Fruit fly (Drosophila melanogaster) whole organism, embryonic: ENCODE data around the gene CG14356.

Experiments used
- Bteb2 ChIP-seq: fragments of 200-800 bp; sonication (Bioruptor generic); optimal IDR thresholded peaks from 2 replicates; lab custom pipeline; 2016; ENCODE audit warnings: missing biosample characterization, missing genetic modification characterization
- C15 ChIP-seq: fragments of 200-800 bp; sonication (Bioruptor generic); IDR thresholded peaks from 3 replicates; pipeline ENCODE4 v1.3.6; 2022; ENCODE audit warnings: missing biosample characterization, missing genetic modification characterization
- CG10431 ChIP-seq: fragments of 200-800 bp; sonication (Bioruptor generic); optimal IDR thresholded peaks from 3 replicates; lab custom pipeline; 2018; ENCODE audit warnings: missing biosample characterization, mild to moderate bottlenecking, missing genetic modification characterization
- CG10654 ChIP-seq: fragments of 200-800 bp; sonication (Bioruptor generic); optimal IDR thresholded peaks from 2 replicates; lab custom pipeline; 2016; ENCODE audit warnings: missing biosample characterization, missing genetic modification characterization
- CG12104 ChIP-seq: fragments of 200-800 bp; sonication (Bioruptor generic); optimal IDR thresholded peaks from 3 replicates; lab custom pipeline; 2016; ENCODE audit warnings: missing biosample characterization, missing genetic modification characterization
- CG13287 ChIP-seq: fragments of 200-800 bp; sonication (Bioruptor generic); IDR thresholded peaks from 2 replicates; pipeline ENCODE4 v1.3.6; 2022; ENCODE audit warnings: missing biosample characterization, missing genetic modification characterization; ENCODE audit not compliant: partially characterized antibody
- CG14965 ChIP-seq: fragments of 200-800 bp; sonication (Bioruptor generic); optimal IDR thresholded peaks from 2 replicates; lab custom pipeline; 2016; ENCODE audit warnings: missing biosample characterization, missing genetic modification characterization, borderline replicate concordance
- CG15011 ChIP-seq: fragments of 200-800 bp; sonication (Bioruptor generic); optimal IDR thresholded peaks from 3 replicates; lab custom pipeline; 2018; ENCODE audit warnings: missing biosample characterization, mild to moderate bottlenecking, missing genetic modification characterization
- CG15073 ChIP-seq: fragments of 200-800 bp; sonication (Bioruptor generic); optimal IDR thresholded peaks from 2 replicates; lab custom pipeline; 2016; ENCODE audit warnings: missing biosample characterization, missing genetic modification characterization
- CG15479 ChIP-seq: fragments of 200-800 bp; sonication (Bioruptor generic); optimal IDR thresholded peaks from 3 replicates; lab custom pipeline; 2019; ENCODE audit warnings: missing biosample characterization, mild to moderate bottlenecking, missing genetic modification characterization, moderate library complexity
- CG15514 ChIP-seq: fragments of 200-800 bp; sonication (Bioruptor generic); optimal IDR thresholded peaks from 3 replicates; lab custom pipeline; 2017; ENCODE audit warnings: missing biosample characterization, missing genetic modification characterization, mild to moderate bottlenecking, moderate library complexity, missing genetic modification reagents
- CG17829 ChIP-seq: fragments of 200-800 bp; optimal IDR thresholded peaks from 2 replicates; lab custom pipeline; 2019; ENCODE audit warnings: missing biosample characterization, mild to moderate bottlenecking, missing genetic modification characterization, moderate library complexity
- CG2116 ChIP-seq: fragments of 200-800 bp; sonication (Bioruptor generic); optimal IDR thresholded peaks from 3 replicates; lab custom pipeline; 2018; ENCODE audit warnings: missing biosample characterization, mild to moderate bottlenecking, missing genetic modification characterization
- CG2889 ChIP-seq: fragments of 200-800 bp; sonication (Bioruptor generic); IDR thresholded peaks from 3 replicates; pipeline ENCODE4 v1.3.6; 2022; ENCODE audit warnings: missing biosample characterization, missing genetic modification characterization
- CG30020 ChIP-seq: fragments of 200-800 bp; optimal IDR thresholded peaks from 2 replicates; lab custom pipeline; 2019; ENCODE audit warnings: missing biosample characterization, mild to moderate bottlenecking, missing genetic modification characterization, moderate library complexity
- CG33557 ChIP-seq: fragments of 200-800 bp; sonication (Bioruptor generic); optimal IDR thresholded peaks from 2 replicates; lab custom pipeline; 2019; ENCODE audit warnings: missing biosample characterization, mild to moderate bottlenecking, missing genetic modification characterization, moderate library complexity
- CG34224 ChIP-seq: fragments of 200-800 bp; sonication (Bioruptor generic); IDR thresholded peaks from 3 replicates; pipeline ENCODE4 v1.3.6; 2022; ENCODE audit warnings: missing biosample characterization, missing genetic modification characterization; ENCODE audit not compliant: partially characterized antibody
- CG4360 ChIP-seq: fragments of 200-800 bp; sonication (Bioruptor generic); IDR thresholded peaks from 2 replicates; pipeline ENCODE4 v1.3.6; 2022; ENCODE audit warnings: missing biosample characterization, missing genetic modification characterization
- CG6254 ChIP-seq: fragments of 200-800 bp; sonication (Bioruptor generic); optimal IDR thresholded peaks from 3 replicates; lab custom pipeline; 2017; ENCODE audit warnings: mild to moderate bottlenecking, missing biosample characterization, missing genetic modification reagents, missing genetic modification characterization
- CG6791 ChIP-seq: fragments of 200-800 bp; sonication (Bioruptor generic); IDR thresholded peaks from 3 replicates; pipeline ENCODE4 v1.3.6; 2022; ENCODE audit warnings: missing biosample characterization, missing genetic modification characterization; ENCODE audit not compliant: partially characterized antibody
- CG6813 ChIP-seq: fragments of 200-800 bp; sonication (Bioruptor generic); optimal IDR thresholded peaks from 2 replicates; lab custom pipeline; 2017; ENCODE audit warnings: missing biosample characterization, missing genetic modification characterization, mild to moderate bottlenecking, moderate library complexity, missing genetic modification reagents
- CG6854 ChIP-seq: fragments of 200-800 bp; sonication (Bioruptor generic); optimal IDR thresholded peaks from 3 replicates; lab custom pipeline; 2017; ENCODE audit warnings: missing biosample characterization, mild to moderate bottlenecking, missing genetic modification characterization
- CG7928 ChIP-seq: fragments of 200-800 bp; sonication (Bioruptor generic); optimal IDR thresholded peaks from 2 replicates; lab custom pipeline; 2017; ENCODE audit warnings: missing biosample characterization, mild to moderate bottlenecking, missing genetic modification characterization
- D ChIP-seq, 2 experiments: fragments of 200-800 bp in 1 of 2; fragments of >200 bp in 1 of 2; sonication (Bioruptor generic) in 1 of 2; optimal IDR thresholded peaks; 2 replicates in 1 of 2; 3 replicates in 1 of 2; lab custom pipeline; 2017; ENCODE audit warnings: mild to moderate bottlenecking in 1 of 2, missing biosample characterization in 1 of 2, missing genetic modification characterization in 1 of 2, missing genetic modification reagents in 1 of 2
- Dad ChIP-seq: fragments of 200-800 bp; sonication (Bioruptor generic); optimal IDR thresholded peaks from 3 replicates; lab custom pipeline; 2016; ENCODE audit warnings: missing biosample characterization, missing genetic modification characterization
- Eip74EF ChIP-seq, 2 experiments: fragments of 200-800 bp in 1 of 2; fragments of >200 bp in 1 of 2; sonication (Bioruptor generic) in 1 of 2; optimal IDR thresholded peaks; 2 replicates each; lab custom pipeline; 2017 to 2019; ENCODE audit warnings: missing biosample characterization in 2 of 2, missing genetic modification characterization in 2 of 2, mild to moderate bottlenecking in 1 of 2, moderate library complexity in 1 of 2
- Elba2 ChIP-seq: fragments of 200-800 bp; sonication (Bioruptor generic); optimal IDR thresholded peaks from 3 replicates; lab custom pipeline; 2016; ENCODE audit warnings: missing biosample characterization, missing genetic modification characterization
- Ets97D ChIP-seq: fragments of 200-800 bp; sonication (Bioruptor generic); optimal IDR thresholded peaks from 3 replicates; lab custom pipeline; 2016; ENCODE audit warnings: missing biosample characterization, missing genetic modification characterization
- Hand ChIP-seq: fragments of 200-800 bp; sonication (Bioruptor generic); optimal IDR thresholded peaks from 2 replicates; lab custom pipeline; 2017; ENCODE audit warnings: mild to moderate bottlenecking, missing biosample characterization, missing genetic modification reagents, missing genetic modification characterization
- Lhr ChIP-seq: fragments of 200-800 bp; sonication (Bioruptor generic); optimal IDR thresholded peaks from 3 replicates; lab custom pipeline; 2017; ENCODE audit warnings: mild to moderate bottlenecking, missing biosample characterization, missing genetic modification reagents, missing genetic modification characterization
- MBD-R2 ChIP-seq: fragments of 200-800 bp; sonication (Bioruptor generic); IDR thresholded peaks from 2 replicates; pipeline ENCODE4 v1.3.6; 2022; ENCODE audit warnings: missing biosample characterization, missing genetic modification characterization
- Med ChIP-seq: fragments of 200-800 bp; sonication (Bioruptor generic); peaks from one replicate; lab custom pipeline; 2016; ENCODE audit warnings: missing biosample characterization, missing genetic modification characterization, mild to moderate bottlenecking, inconsistent platforms, moderate library complexity
- NC2α ChIP-seq: fragments of 200-800 bp; sonication (Bioruptor generic); optimal IDR thresholded peaks from 2 replicates; lab custom pipeline; 2016; ENCODE audit warnings: missing biosample characterization, missing genetic modification characterization
- Side ChIP-seq: fragments of 200-800 bp; sonication (Bioruptor generic); optimal IDR thresholded peaks from 2 replicates; lab custom pipeline; 2016; ENCODE audit warnings: missing biosample characterization, missing genetic modification characterization
- Sry-β ChIP-seq: fragments of 200-800 bp; sonication (Bioruptor generic); optimal IDR thresholded peaks from 2 replicates; lab custom pipeline; 2018; ENCODE audit warnings: missing biosample characterization, mild to moderate bottlenecking, missing genetic modification characterization, moderate library complexity
- ase ChIP-seq: fragments of 200-800 bp; sonication (Bioruptor generic); IDR thresholded peaks from 3 replicates; pipeline ENCODE4 v1.3.6; 2022; ENCODE audit warnings: missing biosample characterization, missing genetic modification characterization
- crc ChIP-seq: fragments of 200-800 bp; sonication (Bioruptor generic); optimal IDR thresholded peaks from 2 replicates; lab custom pipeline; 2016; ENCODE audit warnings: missing biosample characterization, missing genetic modification characterization
- danr ChIP-seq: fragments of 200-800 bp; sonication (Bioruptor generic); IDR thresholded peaks from 2 replicates; pipeline ENCODE4 v1.3.6; 2022; ENCODE audit warnings: missing biosample characterization, missing genetic modification characterization
- dmrt99B ChIP-seq: fragments of 200-800 bp; sonication (Bioruptor generic); optimal IDR thresholded peaks from 2 replicates; lab custom pipeline; 2018; ENCODE audit warnings: missing biosample characterization, mild to moderate bottlenecking, missing genetic modification characterization, moderate library complexity
- dpn ChIP-seq, 2 experiments: fragments of 200-800 bp; sonication (Bioruptor generic); optimal IDR thresholded peaks; 3 replicates each; lab custom pipeline; 2016; ENCODE audit warnings: missing biosample characterization in 2 of 2, missing genetic modification characterization in 2 of 2
- h ChIP-seq: fragments of >200 bp; optimal IDR thresholded peaks from 2 replicates; lab custom pipeline; 2017
- her ChIP-seq: fragments of 200-800 bp; sonication (Bioruptor generic); optimal IDR thresholded peaks from 2 replicates; lab custom pipeline; 2016; ENCODE audit warnings: missing biosample characterization, missing genetic modification characterization
- insv ChIP-seq, 2 experiments: fragments of 200-800 bp; sonication (Bioruptor generic); optimal IDR thresholded peaks; 3 replicates each; lab custom pipeline; 2016 to 2018; ENCODE audit warnings: missing biosample characterization in 2 of 2, missing genetic modification characterization in 2 of 2
- oc ChIP-seq: fragments of 200-800 bp; sonication (Bioruptor generic); optimal IDR thresholded peaks from 2 replicates; lab custom pipeline; 2018; ENCODE audit warnings: missing biosample characterization, mild to moderate bottlenecking, missing genetic modification characterization, moderate library complexity
- row ChIP-seq: fragments of 200-800 bp; sonication (Bioruptor generic); IDR thresholded peaks from 3 replicates; pipeline ENCODE4 v1.3.6; 2022; ENCODE audit warnings: missing biosample characterization, missing genetic modification characterization
- sens ChIP-seq: fragments of 200-800 bp; sonication (Bioruptor generic); peaks from one replicate; lab custom pipeline; 2016; ENCODE audit warnings: missing biosample characterization, missing genetic modification characterization
- toy ChIP-seq: fragments of 200-800 bp; sonication (Bioruptor generic); IDR thresholded peaks from 2 replicates; pipeline ENCODE4 v1.3.6; 2022; ENCODE audit warnings: missing biosample characterization, missing genetic modification characterization
- wor ChIP-seq: fragments of 200-800 bp; sonication (Bioruptor generic); IDR thresholded peaks from 2 replicates; pipeline ENCODE4 v1.3.6; 2022; ENCODE audit warnings: missing biosample characterization, missing genetic modification characterization
- z ChIP-seq: fragments of 200-800 bp; sonication (Bioruptor generic); IDR thresholded peaks from 3 replicates; pipeline ENCODE4 v1.3.6; 2022; ENCODE audit warnings: missing biosample characterization, missing genetic modification characterization

The CG14356 gene

DNA sequence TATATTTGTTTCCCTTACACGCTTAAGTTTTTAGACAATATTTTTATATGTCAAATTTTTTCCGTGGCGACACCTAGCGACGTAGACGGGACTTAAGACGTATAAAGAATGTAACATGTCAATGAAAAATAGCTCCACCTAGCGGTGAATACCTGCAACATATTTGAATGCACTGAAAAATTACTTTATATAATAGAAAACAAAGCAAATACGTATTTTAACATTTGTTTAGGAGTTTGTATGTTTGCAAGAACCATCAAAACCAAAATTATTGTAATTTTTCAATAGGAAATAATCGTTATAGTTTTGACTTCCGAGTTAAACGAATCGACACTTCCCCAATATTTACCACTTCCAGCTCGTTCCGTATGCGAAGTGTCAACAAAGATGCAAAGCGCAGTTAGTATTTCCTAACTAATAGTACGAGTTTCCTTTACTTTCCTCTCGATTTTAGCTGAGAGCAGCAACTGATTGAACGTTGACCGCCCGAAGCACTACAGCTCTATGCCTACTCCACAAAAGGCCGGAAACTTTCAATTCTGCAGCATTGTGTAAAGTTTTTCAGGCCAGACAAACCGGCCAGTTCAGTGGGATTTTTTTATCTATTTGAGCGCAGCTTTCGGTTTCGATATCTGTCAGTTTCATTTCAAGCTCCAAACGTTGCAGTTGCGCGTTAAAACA is 42.8 kb downstream of the CG14356 start, which contains the start of gene Npc2b (continued):
- no peak for TF ChIP-seq CG10654 (GFP tag; lab: Kevin White, UChicago)
- peak; percentile 17; the same call in 1 of the 3 replicates for TF ChIP-seq ase (GFP tag; lab: Robert Waterston, UW)
- TF ChIP-seq Dad (GFP tag; lab: Kevin White, UChicago) = peak; percentile 20
- peak; percentile 39; the same call in 1 of the 2 replicates for TF ChIP-seq CG13287 (GFP tag; lab: Robert Waterston, UW)
- no peak for TF ChIP-seq Elba2 (GFP tag; lab: Kevin White, UChicago)
- TF ChIP-seq dmrt99B (tag; lab: Kevin White, UChicago) = peak; percentile 58
- peak; percentile 19 for TF ChIP-seq CG12104 (GFP tag; lab: Kevin White, UChicago)
- no peak for TF ChIP-seq oc (tag; lab: Kevin White, UChicago)
- TF ChIP-seq insv (GFP tag; optimal IDR thresholded peaks at IDR 0.05; lab: Kevin White, UChicago) = peak in 1 of 2 experiments; percentile 46
- TF ChIP-seq crc (GFP tag; lab: Kevin White, UChicago) = no peak
- no peak for TF ChIP-seq CG10431
- TF ChIP-seq Side (GFP tag; lab: Kevin White, UChicago) = peak; percentile 33
- TF ChIP-seq CG2116 = peak; percentile 20
- TF ChIP-seq dpn (GFP tag; optimal IDR thresholded peaks at IDR 0.05; lab: Kevin White, UChicago) = peak; percentile 54 to 76
- TF ChIP-seq CG6791 (GFP tag; lab: Robert Waterston, UW) = peak; percentile 53; the same call in 1 of the 3 replicates
- TF ChIP-seq CG15514 = peak; percentile 95
- TF ChIP-seq wor (GFP tag; lab: Robert Waterston, UW) = no peak
- 0 out of 2 replicates have a peak, but pooled peaks have one; percentile 38 for TF ChIP-seq danr
- no peak for TF ChIP-seq h (lab: Kevin White, UChicago)
- peak; percentile 92 for TF ChIP-seq Med
- peak in 1 of 2 experiments; percentile 55 for TF ChIP-seq Eip74EF (GFP tag; optimal IDR thresholded peaks at IDR 0.05; lab: Kevin White, UChicago)
- TF ChIP-seq CG30020 (tag; lab: Kevin White, UChicago) = no peak
- no peak for TF ChIP-seq CG34224 (GFP tag; lab: Robert Waterston, UW)
- peak; percentile 92 for TF ChIP-seq sens (GFP tag; lab: Kevin White, UChicago)
- no peak for TF ChIP-seq CG7928 (GFP tag; lab: Kevin White, UChicago)
- peak; percentile 56 for TF ChIP-seq Lhr
- TF ChIP-seq Ets97D = peak; percentile 49
- TF ChIP-seq row (GFP tag; lab: Robert Waterston, UW) = peak; percentile 49
- peak; percentile 30 for TF ChIP-seq CG33557 (GFP tag; lab: Kevin White, UChicago)
- no peak for TF ChIP-seq Hand (GFP tag; lab: Kevin White, UChicago)
- peak; percentile 4 for TF ChIP-seq Bteb2 (GFP tag; lab: Kevin White, UChicago)
- TF ChIP-seq CG15073 = no peak
- TF ChIP-seq CG17829 (tag; lab: Kevin White, UChicago) = peak; percentile 21
- TF ChIP-seq CG6254 (GFP tag; lab: Kevin White, UChicago) = peak; percentile 14
- TF ChIP-seq CG2889 = no peak
- no peak for TF ChIP-seq toy (GFP tag; lab: Robert Waterston, UW)
- no peak for TF ChIP-seq CG15479
- no peak for TF ChIP-seq CG15011 (GFP tag; lab: Kevin White, UChicago)
- TF ChIP-seq CG14965 = no peak
- no peak for TF ChIP-seq Sry-β
- no peak for TF ChIP-seq CG6854 (GFP tag; lab: Kevin White, UChicago)
- TF ChIP-seq C15 (GFP tag; lab: Robert Waterston, UW) = no peak
- no peak for TF ChIP-seq MBD-R2 (GFP tag; lab: Robert Waterston, UW)
- TF ChIP-seq CG6813 (GFP tag; lab: Kevin White, UChicago) = no peak
- TF ChIP-seq D (optimal IDR thresholded peaks at IDR 0.05; lab: Kevin White, UChicago) = no peak
- peak; percentile 26 for TF ChIP-seq D (GFP tag; optimal IDR thresholded peaks at IDR 0.05; lab: Kevin White, UChicago)
- no peak for TF ChIP-seq z
- 0 out of 2 replicates have a peak, but pooled peaks have one; percentile 28 for TF ChIP-seq CG4360 (GFP tag; lab: Robert Waterston, UW)
- peak; percentile 20 for TF ChIP-seq NC2α (GFP tag; lab: Kevin White, UChicago)
- TF ChIP-seq her (GFP tag; lab: Kevin White, UChicago) = peak; percentile 25
